Fruit fly (Drosophila melanogaster): ENCODE results near the gene nonC.
A peak's percentile ranks its signal among the peaks of the same experiment; 100 is the strongest.

Gene nonC

dm6 chrX:6824203-6824602, at the start of gene nonC:
Gene nonC, plus strand, starts transcription at chrX:6824496.
- no peak for TF ChIP-seq psq (optimal IDR thresholded peaks at IDR 0.05)
- no peak for TF ChIP-seq Dll (optimal IDR thresholded peaks at IDR 0.05)
- no peak for TF ChIP-seq usp (GFP tag; optimal IDR thresholded peaks at IDR 0.05)
- no peak for TF ChIP-seq pan (optimal IDR thresholded peaks at IDR 0.05)
- no peak for TF ChIP-seq CG8478 (optimal IDR thresholded peaks at IDR 0.05)
- no peak for TF ChIP-seq EcR (GFP tag; optimal IDR thresholded peaks at IDR 0.05)

DNA sequence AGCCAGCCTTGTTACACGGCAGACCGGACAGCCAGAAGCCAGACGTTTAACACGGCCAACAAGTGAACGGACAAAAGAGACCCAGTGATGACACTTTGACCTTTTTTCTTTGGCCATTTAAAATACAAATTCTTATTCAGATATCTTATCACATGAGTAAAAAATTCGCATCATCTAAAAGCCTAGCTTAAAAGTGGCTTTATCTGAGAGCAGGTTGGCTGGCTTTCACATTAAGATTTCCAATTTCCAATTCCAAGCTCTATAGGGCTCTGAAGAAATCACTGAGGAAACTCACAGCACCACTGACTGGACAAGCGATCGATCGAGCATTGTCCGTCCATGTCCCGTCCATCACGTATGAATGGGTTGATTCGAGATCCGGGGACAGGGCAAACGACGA, 48.7 kb upstream of the nonC start:
- TF ChIP-seq psq (optimal IDR thresholded peaks at IDR 0.05) (no peak), usp (GFP tag; optimal IDR thresholded peaks at IDR 0.05) (no peak)

dm6 chrX:6776274-6776673, 48.0 kb upstream of the nonC start:
- no peak for TF ChIP-seq CG8478 (optimal IDR thresholded peaks at IDR 0.05)
- no peak for TF ChIP-seq Dll (optimal IDR thresholded peaks at IDR 0.05)
- TF ChIP-seq psq (optimal IDR thresholded peaks at IDR 0.05): no peak
- TF ChIP-seq pan (optimal IDR thresholded peaks at IDR 0.05): no peak
- no peak for TF ChIP-seq usp (GFP tag; optimal IDR thresholded peaks at IDR 0.05)
- no peak for TF ChIP-seq EcR (GFP tag; optimal IDR thresholded peaks at IDR 0.05)

DNA sequence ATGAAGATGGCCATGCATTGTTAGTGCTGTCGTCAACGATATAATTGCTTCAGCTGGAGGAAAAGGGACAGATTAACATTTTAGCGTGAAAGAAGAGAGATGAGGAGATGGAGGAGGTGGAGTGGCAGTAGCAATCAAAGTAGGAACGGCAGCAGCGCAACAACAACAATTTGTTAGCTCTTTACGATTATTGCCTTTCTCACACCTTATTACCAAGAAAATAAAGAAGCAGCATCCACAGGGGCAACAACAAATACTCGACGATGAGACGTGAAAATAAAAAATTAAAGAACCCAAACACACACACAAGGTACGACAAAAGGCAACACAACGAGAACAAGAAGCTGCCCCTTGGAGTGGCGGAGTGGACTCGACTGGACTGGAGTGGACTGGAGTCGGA, 47.4 kb upstream of the nonC start:
- no peak for TF ChIP-seq psq (optimal IDR thresholded peaks at IDR 0.05)
- no peak for TF ChIP-seq pan (optimal IDR thresholded peaks at IDR 0.05)
- TF ChIP-seq EcR (GFP tag; optimal IDR thresholded peaks at IDR 0.05): no peak
- TF ChIP-seq CG8478 (optimal IDR thresholded peaks at IDR 0.05): no peak
- no peak for TF ChIP-seq Dll (optimal IDR thresholded peaks at IDR 0.05)
- TF ChIP-seq usp (GFP tag; optimal IDR thresholded peaks at IDR 0.05): no peak

dm6 chrX:6777394-6777793, 46.9 kb upstream of the nonC start:
- TF ChIP-seq EcR (GFP tag; optimal IDR thresholded peaks at IDR 0.05): no peak
- no peak for TF ChIP-seq pan (optimal IDR thresholded peaks at IDR 0.05)
- no peak for TF ChIP-seq psq (optimal IDR thresholded peaks at IDR 0.05)
- TF ChIP-seq CG8478 (optimal IDR thresholded peaks at IDR 0.05): no peak
- TF ChIP-seq usp (GFP tag; optimal IDR thresholded peaks at IDR 0.05): no peak
- TF ChIP-seq Dll (optimal IDR thresholded peaks at IDR 0.05): no peak

dm6 chrX:6778068-6778467, 46.2 kb upstream of the nonC start:
- TF ChIP-seq EcR (GFP tag; optimal IDR thresholded peaks at IDR 0.05): no peak
- TF ChIP-seq pan (optimal IDR thresholded peaks at IDR 0.05): peak; percentile 55

- TF ChIP-seq pan (optimal IDR thresholded peaks at IDR 0.05): no peak
- no peak for TF ChIP-seq EcR (GFP tag; optimal IDR thresholded peaks at IDR 0.05)
- TF ChIP-seq psq (optimal IDR thresholded peaks at IDR 0.05): no peak
- no peak for TF ChIP-seq usp (GFP tag; optimal IDR thresholded peaks at IDR 0.05)
- TF ChIP-seq CG8478 (optimal IDR thresholded peaks at IDR 0.05): no peak
- no peak for TF ChIP-seq Dll (optimal IDR thresholded peaks at IDR 0.05)
Measured at dm6 chrX:6778780-6779179, 45.5 kb upstream of the nonC start.

DNA sequence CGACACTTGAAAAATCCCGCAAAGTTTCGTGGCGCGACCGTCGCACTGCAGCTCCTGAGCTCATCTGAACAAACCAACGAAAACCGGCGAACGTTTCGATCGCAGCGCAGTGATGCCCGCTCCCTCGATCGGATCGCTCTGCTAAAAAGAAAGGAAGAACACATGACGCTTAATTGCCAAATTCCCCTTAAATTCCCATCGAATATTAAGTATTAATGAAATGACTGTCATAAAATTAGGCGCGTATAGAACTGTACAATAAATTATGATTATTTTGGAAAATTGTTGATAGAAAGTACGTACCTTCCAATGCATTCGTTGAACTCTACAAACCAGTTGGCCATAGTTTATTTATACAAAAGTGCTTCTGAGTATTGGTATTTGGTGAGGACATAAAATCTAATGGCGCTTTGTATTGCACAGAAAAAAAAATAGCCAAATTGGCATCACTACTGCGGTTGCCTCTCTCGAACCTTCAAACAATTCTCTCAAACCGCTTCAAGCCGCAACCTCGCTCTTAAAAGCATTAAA, 44.6 kb upstream of the nonC start, which contains the start of gene shf:
Gene shf, minus strand, starts transcription at position 51 of the 531 bp plus-strand sequence.
- TF ChIP-seq pan (optimal IDR thresholded peaks at IDR 0.05): no peak
- TF ChIP-seq CG8478 (optimal IDR thresholded peaks at IDR 0.05): no peak
- no peak for TF ChIP-seq EcR (GFP tag; optimal IDR thresholded peaks at IDR 0.05)
- TF ChIP-seq usp (GFP tag; optimal IDR thresholded peaks at IDR 0.05): no peak
- no peak for TF ChIP-seq Dll (optimal IDR thresholded peaks at IDR 0.05)
- no peak for TF ChIP-seq psq (optimal IDR thresholded peaks at IDR 0.05)

- TF ChIP-seq EcR (GFP tag; optimal IDR thresholded peaks at IDR 0.05) (no peak), CG8478 (optimal IDR thresholded peaks at IDR 0.05) (no peak), psq (optimal IDR thresholded peaks at IDR 0.05) (no peak), Dll (optimal IDR thresholded peaks at IDR 0.05) (no peak), pan (optimal IDR thresholded peaks at IDR 0.05) (no peak), usp (GFP tag; optimal IDR thresholded peaks at IDR 0.05) (no peak)
Measured at dm6 chrX:6790944-6791343, 33.4 kb upstream of the nonC start.

dm6 chrX:6791531-6791930, 32.8 kb upstream of the nonC start:
- TF ChIP-seq Dll (optimal IDR thresholded peaks at IDR 0.05): peak; percentile 50
- no peak for TF ChIP-seq pan (optimal IDR thresholded peaks at IDR 0.05)
- TF ChIP-seq usp (GFP tag; optimal IDR thresholded peaks at IDR 0.05): no peak

DNA sequence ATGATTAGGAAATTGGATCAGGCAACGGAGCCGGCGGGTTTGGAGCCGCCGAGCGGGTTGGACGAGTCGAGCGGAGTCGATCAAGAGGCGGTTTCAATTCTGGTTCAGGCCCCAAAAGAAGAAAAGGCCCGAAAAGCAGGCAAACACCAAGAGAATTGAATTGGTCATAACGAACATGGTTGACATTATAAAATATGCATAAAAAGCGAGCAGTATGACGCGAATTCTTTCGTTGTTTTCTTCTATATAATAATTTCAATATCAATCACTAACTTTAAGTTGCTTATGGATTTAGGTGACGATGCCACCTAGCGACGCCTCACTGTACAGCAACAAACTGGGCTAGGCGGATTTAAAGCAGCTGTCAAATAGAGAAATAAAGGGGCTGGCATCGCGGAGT, 31.4 kb upstream of the nonC start:
- TF ChIP-seq usp (GFP tag; optimal IDR thresholded peaks at IDR 0.05) (no peak), EcR (GFP tag; optimal IDR thresholded peaks at IDR 0.05) (no peak), CG8478 (optimal IDR thresholded peaks at IDR 0.05) (no peak), Dll (optimal IDR thresholded peaks at IDR 0.05) (no peak), pan (optimal IDR thresholded peaks at IDR 0.05) (no peak), psq (optimal IDR thresholded peaks at IDR 0.05) (no peak)

DNA sequence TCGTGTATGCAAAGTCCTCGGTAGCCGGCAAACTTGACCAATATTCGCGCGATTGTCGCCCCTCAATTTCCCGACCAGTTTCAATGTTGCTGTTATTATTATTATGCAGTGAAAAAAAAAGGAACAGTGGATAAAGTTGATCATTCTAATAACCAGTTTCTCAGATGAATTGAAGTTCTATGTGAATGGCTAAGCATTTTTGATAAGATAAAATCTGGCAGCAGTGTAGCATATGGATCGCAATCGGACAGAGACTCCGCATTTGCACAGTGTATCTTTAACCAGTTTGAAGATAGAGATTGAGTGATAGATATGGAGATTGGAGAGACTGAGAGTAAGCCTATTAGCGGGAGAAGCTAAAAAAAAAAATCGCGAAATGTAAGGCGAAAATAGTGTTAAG, 30.9 kb upstream of the nonC start:
- TF ChIP-seq CG8478 (optimal IDR thresholded peaks at IDR 0.05): no peak
- TF ChIP-seq pan (optimal IDR thresholded peaks at IDR 0.05): no peak
- TF ChIP-seq EcR (GFP tag; optimal IDR thresholded peaks at IDR 0.05): no peak
- no peak for TF ChIP-seq psq (optimal IDR thresholded peaks at IDR 0.05)
- no peak for TF ChIP-seq usp (GFP tag; optimal IDR thresholded peaks at IDR 0.05)
- no peak for TF ChIP-seq Dll (optimal IDR thresholded peaks at IDR 0.05)

- TF ChIP-seq CG8478 (optimal IDR thresholded peaks at IDR 0.05) (no peak), EcR (GFP tag; optimal IDR thresholded peaks at IDR 0.05) (no peak), usp (GFP tag; optimal IDR thresholded peaks at IDR 0.05) (no peak), psq (optimal IDR thresholded peaks at IDR 0.05) (no peak), pan (optimal IDR thresholded peaks at IDR 0.05) (no peak), Dll (optimal IDR thresholded peaks at IDR 0.05) (no peak)
Measured at dm6 chrX:6794190-6794589, 30.1 kb upstream of the nonC start.
